Worm (Caenorhabditis elegans) whole organism, L2 larva: ENCODE measurements around the gene srh-129.

ENCODE experiments used
- C34F6.9 ChIP-seq: fragments of 150-350 bp; optimal IDR thresholded peaks from 2 replicates; lab custom pipeline; 2014; ENCODE audit warnings: missing biosample characterization, missing genetic modification characterization
- F13H6.1 ChIP-seq: sonication (generic microtip); optimal IDR thresholded peaks from 2 replicates; lab custom pipeline; 2016; ENCODE audit warnings: missing genetic modification characterization, missing compliant biosample characterization
- R02D3.7 ChIP-seq: fragments of 150-350 bp; optimal IDR thresholded peaks from 2 replicates; lab custom pipeline; 2014; ENCODE audit warnings: missing biosample characterization, missing genetic modification characterization
- Y55F3AM.14 ChIP-seq: fragments of 200-800 bp; sonication (Bioruptor generic); optimal IDR thresholded peaks from 2 replicates; lab custom pipeline; 2018; ENCODE audit warnings: mild to moderate bottlenecking, missing genetic modification characterization, missing compliant biosample characterization
- alr-1 ChIP-seq: fragments of 150-350 bp; optimal IDR thresholded peaks from 2 replicates; lab custom pipeline; 2014; ENCODE audit warnings: missing biosample characterization, missing genetic modification characterization
- aly-2 ChIP-seq: fragments of 150-350 bp; optimal IDR thresholded peaks from 2 replicates; lab custom pipeline; 2014; ENCODE audit warnings: missing biosample characterization, missing genetic modification characterization
- ama-1 ChIP-seq: fragments of 150-350 bp; optimal IDR thresholded peaks from 2 replicates; lab custom pipeline; 2018; ENCODE audit warnings: inconsistent platforms
- blmp-1 ChIP-seq: sonication (generic microtip); optimal IDR thresholded peaks from 2 replicates; lab custom pipeline; 2017; ENCODE audit warnings: missing genetic modification characterization, mild to moderate bottlenecking, missing compliant biosample characterization, antibody characterized with exemption, moderate library complexity; ENCODE audit not compliant: insufficient read depth
- ceh-16 ChIP-seq: fragments of 150-350 bp; optimal IDR thresholded peaks from 2 replicates; lab custom pipeline; 2014; ENCODE audit warnings: missing biosample characterization, missing genetic modification characterization
- ceh-82 ChIP-seq: fragments of 150-350 bp; optimal IDR thresholded peaks from 2 replicates; lab custom pipeline; 2014; ENCODE audit warnings: missing biosample characterization, missing genetic modification characterization
- crh-2 ChIP-seq: sonication (generic microtip); optimal IDR thresholded peaks from 2 replicates; lab custom pipeline; 2017; ENCODE audit warnings: missing biosample characterization, missing genetic modification characterization
- dmd-4 ChIP-seq: sonication (generic microtip); optimal IDR thresholded peaks from 2 replicates; lab custom pipeline; 2017; ENCODE audit warnings: missing biosample characterization, missing genetic modification characterization
- egl-27 ChIP-seq: sonication (generic microtip); optimal IDR thresholded peaks from 3 replicates; lab custom pipeline; 2017; ENCODE audit warnings: missing biosample characterization, missing genetic modification reagents, missing genetic modification characterization
- fos-1 ChIP-seq: fragments of 150-350 bp; optimal IDR thresholded peaks from 2 replicates; lab custom pipeline; 2014; ENCODE audit warnings: missing biosample characterization, missing genetic modification characterization
- lin-11 ChIP-seq: fragments of 150-350 bp; sonication (generic microtip); optimal IDR thresholded peaks from 2 replicates; lab custom pipeline; 2014; ENCODE audit warnings: missing biosample characterization, missing genetic modification characterization, inconsistent platforms, mixed read lengths
- lin-13 ChIP-seq: fragments of 150-350 bp; optimal IDR thresholded peaks from 2 replicates; lab custom pipeline; 2014; ENCODE audit warnings: missing biosample characterization, missing genetic modification reagents, missing genetic modification characterization
- lsy-2 ChIP-seq, 2 experiments: fragments of 150-350 bp in 1 of 2; sonication (generic microtip) in 1 of 2; optimal IDR thresholded peaks; 2 replicates each; lab custom pipeline; 2014 to 2017; ENCODE audit warnings: missing biosample characterization in 2 of 2, missing genetic modification characterization in 2 of 2
- mab-5 ChIP-seq: fragments of 150-350 bp; optimal IDR thresholded peaks from 2 replicates; lab custom pipeline; 2014; ENCODE audit warnings: missing biosample characterization, missing genetic modification characterization
- mdl-1 ChIP-seq, 2 experiments: fragments of 150-350 bp in 1 of 2; sonication (generic microtip) in 1 of 2; optimal IDR thresholded peaks; 2 replicates each; lab custom pipeline; 2017; ENCODE audit warnings: missing biosample characterization in 2 of 2, missing genetic modification characterization in 2 of 2
- nhr-10 ChIP-seq: sonication (generic microtip); optimal IDR thresholded peaks from 2 replicates; lab custom pipeline; 2017; ENCODE audit warnings: missing biosample characterization, missing genetic modification characterization
- nhr-12 ChIP-seq: fragments of 150-350 bp; optimal IDR thresholded peaks from 2 replicates; lab custom pipeline; 2014; ENCODE audit warnings: missing biosample characterization, missing genetic modification characterization
- nhr-129 ChIP-seq: fragments of 150-350 bp; optimal IDR thresholded peaks from 2 replicates; lab custom pipeline; 2014; ENCODE audit warnings: missing biosample characterization, missing genetic modification characterization
- nhr-21 ChIP-seq: fragments of 150-350 bp; optimal IDR thresholded peaks from 2 replicates; lab custom pipeline; 2014; ENCODE audit warnings: missing biosample characterization, missing genetic modification characterization
- nhr-23 ChIP-seq: fragments of 150-350 bp; optimal IDR thresholded peaks from 2 replicates; lab custom pipeline; 2014; ENCODE audit warnings: missing biosample characterization, missing genetic modification reagents, missing genetic modification characterization
- nhr-237 ChIP-seq: fragments of 150-350 bp; optimal IDR thresholded peaks from 2 replicates; lab custom pipeline; 2014; ENCODE audit warnings: missing biosample characterization, missing genetic modification characterization
- nhr-6 ChIP-seq: fragments of 150-350 bp; optimal IDR thresholded peaks from 2 replicates; lab custom pipeline; 2014; ENCODE audit warnings: missing biosample characterization, missing genetic modification characterization
- nhr-77 ChIP-seq: fragments of 150-350 bp; optimal IDR thresholded peaks from 2 replicates; lab custom pipeline; 2014; ENCODE audit warnings: missing biosample characterization, missing genetic modification characterization
- peb-1 ChIP-seq: fragments of 150-350 bp; optimal IDR thresholded peaks from 2 replicates; lab custom pipeline; 2014; ENCODE audit warnings: missing biosample characterization, missing genetic modification characterization
- sem-4 ChIP-seq: fragments of 150-350 bp; optimal IDR thresholded peaks from 2 replicates; lab custom pipeline; 2014; ENCODE audit warnings: missing biosample characterization, missing genetic modification reagents, missing genetic modification characterization
- skn-1 ChIP-seq: sonication (generic microtip); optimal IDR thresholded peaks from 2 replicates; lab custom pipeline; 2017; ENCODE audit warnings: missing biosample characterization, missing genetic modification characterization
- sma-3 ChIP-seq: sonication (generic microtip); optimal IDR thresholded peaks from 2 replicates; lab custom pipeline; 2016; ENCODE audit warnings: missing genetic modification reagents, missing genetic modification characterization, missing compliant biosample characterization
- sma-9 ChIP-seq, 2 experiments: fragments of 150-350 bp in 1 of 2; sonication (generic microtip) in 1 of 2; optimal IDR thresholded peaks; 2 replicates each; lab custom pipeline; 2014 to 2016; ENCODE audit warnings: missing genetic modification characterization in 2 of 2, mild to moderate bottlenecking in 1 of 2, missing biosample characterization in 1 of 2, missing compliant biosample characterization in 1 of 2, missing genetic modification reagents in 1 of 2, moderate library complexity in 1 of 2
- snpc-4 ChIP-seq: fragments of 150-350 bp; optimal IDR thresholded peaks from 2 replicates; lab custom pipeline; 2014; ENCODE audit warnings: missing biosample characterization, missing genetic modification characterization
- unc-39 ChIP-seq: fragments of 150-350 bp; optimal IDR thresholded peaks from 2 replicates; lab custom pipeline; 2014; ENCODE audit warnings: missing biosample characterization, missing genetic modification characterization
- unc-62 ChIP-seq: fragments of 150-350 bp; optimal IDR thresholded peaks from 2 replicates; lab custom pipeline; 2014; ENCODE audit warnings: missing biosample characterization, missing genetic modification reagents, missing genetic modification characterization
- ztf-1 ChIP-seq: fragments of 200-800 bp; sonication (Bioruptor generic); conservative IDR thresholded peaks from 2 replicates; pipeline ENCODE4 v1.3.6; 2022; ENCODE audit warnings: missing genetic modification characterization, missing compliant biosample characterization
- ztf-11 ChIP-seq: sonication (generic microtip); optimal IDR thresholded peaks from 2 replicates; lab custom pipeline; 2017; ENCODE audit warnings: missing biosample characterization, missing genetic modification characterization
- ztf-4 ChIP-seq: fragments of 150-350 bp; optimal IDR thresholded peaks from 2 replicates; lab custom pipeline; 2014; ENCODE audit warnings: missing biosample characterization, missing genetic modification characterization

The srh-129 gene

ce11 chrV:5146394-5146793, 2.7 kb upstream of the srh-129 start, which contains the start of gene F14F9.6:
F14F9.6 (minus strand) TSS chrV:5146494.
- TF ChIP-seq nhr-129 (tag; lab: Kevin White, UChicago) (no peak), fos-1 (tag; lab: Kevin White, UChicago) (no peak), ama-1 (lab: Kevin White, UChicago) (no peak), lin-11 (tag; lab: Kevin White, UChicago) (no peak), egl-27 (tag; lab: Kevin White, UChicago) (no peak), C34F6.9 (no peak), nhr-237 (tag; lab: Kevin White, UChicago) (no peak), sma-3 (no peak), aly-2 (tag; lab: Kevin White, UChicago) (no peak), nhr-6 (tag; lab: Kevin White, UChicago) (no peak), nhr-10 (no peak), sma-9 (GFP tag; optimal IDR thresholded peaks at IDR 0.05; lab: Kevin White, UChicago) (no peak), sma-9 (tag; optimal IDR thresholded peaks at IDR 0.05; lab: Kevin White, UChicago) (no peak), unc-62 (GFP tag; lab: Kevin White, UChicago) (no peak), nhr-12 (tag; lab: Kevin White, UChicago) (no peak), peb-1 (no peak), nhr-77 (no peak), ceh-16 (tag; lab: Kevin White, UChicago) (no peak), R02D3.7 (tag; lab: Kevin White, UChicago) (no peak)
- TF ChIP-seq, all 48 proteins: peak for 0

- TF ChIP-seq nhr-21 (no peak), ztf-1 (GFP tag; lab: Robert Waterston, UW) (no peak), nhr-129 (tag; lab: Kevin White, UChicago) (no peak), ceh-16 (tag; lab: Kevin White, UChicago) (no peak), Y55F3AM.14 (no peak), nhr-237 (tag; lab: Kevin White, UChicago) (no peak), alr-1 (tag; lab: Kevin White, UChicago) (no peak), lsy-2 (tag; optimal IDR thresholded peaks at IDR 0.05; lab: Kevin White, UChicago) (no peak), unc-39 (tag; lab: Kevin White, UChicago) (no peak), fos-1 (tag; lab: Kevin White, UChicago) (no peak), C34F6.9 (no peak), F13H6.1 (tag; lab: Kevin White, UChicago) (no peak), nhr-77 (no peak), skn-1 (tag; lab: Kevin White, UChicago) (no peak), lin-13 (GFP tag; lab: Kevin White, UChicago) (no peak), sma-3 (no peak)
These were observed 856 bp upstream of the srh-129 start, which contains the start of gene F14F9.2 for ce11 chrV:5144541-5144940. F14F9.2 (plus strand) TSS chrV:5144841.

DNA sequence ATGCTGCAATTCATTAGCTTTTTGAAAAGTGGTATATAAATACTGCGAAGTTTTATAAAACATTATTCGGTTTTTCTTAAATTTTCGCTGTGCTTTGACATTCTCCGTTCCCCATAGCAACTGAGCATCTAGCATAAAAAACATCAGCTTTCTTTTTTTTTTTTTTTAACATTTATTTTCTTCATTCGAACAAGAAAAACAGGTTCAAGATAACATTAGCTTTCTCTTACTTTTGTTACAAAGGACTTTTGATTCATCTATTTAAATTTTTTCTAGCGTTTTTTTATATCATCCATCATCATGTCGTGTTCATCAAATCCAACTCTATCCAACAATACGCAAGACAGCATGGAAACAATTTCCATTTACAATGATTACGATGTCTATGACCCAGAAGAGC, 5.8 kb downstream of the srh-129 start, which contains the start of gene F14F9.3:
Gene F14F9.3, plus strand, starts transcription at position 301 of the 400 bp plus-strand sequence.
- no peak for TF ChIP-seq ztf-11 (tag; lab: Kevin White, UChicago)
- TF ChIP-seq sem-4 (tag; lab: Kevin White, UChicago): no peak
- TF ChIP-seq snpc-4 (tag; lab: Kevin White, UChicago): no peak
- no peak for TF ChIP-seq mdl-1 (tag; optimal IDR thresholded peaks at IDR 0.05; lab: Kevin White, UChicago)
- no peak for TF ChIP-seq dmd-4 (tag; lab: Kevin White, UChicago)
- no peak for TF ChIP-seq crh-2
- no peak for TF ChIP-seq nhr-129 (tag; lab: Kevin White, UChicago)

- TF ChIP-seq blmp-1 (no peak), fos-1 (tag; lab: Kevin White, UChicago) (no peak), nhr-21 (no peak), nhr-23 (tag; lab: Kevin White, UChicago) (no peak), dmd-4 (tag; lab: Kevin White, UChicago) (no peak), lin-13 (GFP tag; lab: Kevin White, UChicago) (no peak), sem-4 (tag; lab: Kevin White, UChicago) (no peak), ztf-4 (tag; lab: Kevin White, UChicago) (no peak), mab-5 (tag; lab: Kevin White, UChicago) (no peak), sma-3 (no peak), crh-2 (no peak), unc-62 (GFP tag; lab: Kevin White, UChicago) (no peak), ceh-82 (no peak), Y55F3AM.14 (no peak), peb-1 (no peak)
These were observed 11.2 kb downstream of the srh-129 start, which contains the start of gene F14F9.4 for ce11 chrV:5132441-5132840. F14F9.4 (plus strand) TSS chrV:5132741.
